Worm (Caenorhabditis elegans): ENCODE results near the gene F45E12.6.

DNA sequence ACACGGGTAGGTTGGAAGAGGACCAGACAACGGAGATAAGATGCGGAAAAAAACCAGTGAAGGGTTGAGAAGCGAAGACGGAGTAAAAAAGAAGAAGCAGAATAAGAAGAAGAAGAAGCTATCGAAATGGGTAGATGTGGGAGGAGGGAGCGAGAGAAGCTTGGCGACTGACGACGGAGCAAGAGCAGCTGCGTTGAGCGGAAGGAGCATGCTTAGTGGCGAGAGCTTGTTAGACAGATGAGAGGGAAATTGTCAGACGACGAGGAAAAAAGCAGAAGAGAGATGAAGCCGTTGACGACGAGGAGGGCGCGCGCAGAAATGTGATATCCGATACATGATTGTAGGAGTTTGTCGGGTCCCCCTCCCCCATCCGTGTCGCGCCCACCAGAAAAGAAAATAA is 13.0 kb upstream of the F45E12.6 start:
- no peak for TF ChIP-seq saeg-2 (GFP tag; IDR thresholded peaks at IDR 0.05)
- no peak for TF ChIP-seq nhr-41 (GFP tag; IDR thresholded peaks at IDR 0.05)

All from whole organism, L4 larva.